Worm (Caenorhabditis elegans): ENCODE data around the gene ogt-1.

The ogt-1 gene

DNA sequence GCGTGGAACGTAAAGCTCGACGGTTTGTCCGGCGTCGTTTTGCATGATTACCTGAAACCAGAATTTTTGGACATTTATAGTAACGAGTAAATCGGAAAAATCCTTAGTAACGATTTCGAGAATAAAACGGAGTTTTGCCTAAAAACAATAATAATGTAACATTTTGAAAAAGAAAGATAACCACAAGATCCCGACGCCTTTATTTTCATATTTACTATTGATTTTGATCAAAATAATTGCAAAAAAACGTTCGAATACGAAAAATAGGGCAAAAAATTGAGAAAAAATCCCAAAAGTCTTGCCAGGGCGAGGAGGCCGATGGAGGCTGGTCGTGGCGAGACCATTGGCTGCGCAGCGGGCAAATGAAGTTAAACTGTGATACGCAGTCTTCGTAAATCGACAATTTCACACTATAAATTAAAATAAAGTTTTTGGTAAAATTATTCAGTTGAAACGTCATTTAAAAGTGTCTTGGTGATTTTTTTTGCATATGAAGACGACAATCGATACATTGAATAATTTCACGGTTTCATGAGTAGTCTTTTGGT lies 36.1 kb upstream of the ogt-1 start, which contains the start of gene rps-21 (continued):
- TF ChIP-seq nhr-28 (tag; optimal IDR thresholded peaks at IDR 0.05): peak; percentile 72
- no peak for TF ChIP-seq lin-39 (tag; optimal IDR thresholded peaks at IDR 0.05)
- peak; percentile 82 for TF ChIP-seq dve-1 (tag; optimal IDR thresholded peaks at IDR 0.05; ENCODE audit: insufficient read depth)
- peak; percentile 78 for TF ChIP-seq T20F7.1 (GFP tag; optimal IDR thresholded peaks at IDR 0.05)
- no peak for TF ChIP-seq ceh-82 (tag; optimal IDR thresholded peaks at IDR 0.05)
- TF ChIP-seq nhr-42 (GFP tag; IDR thresholded peaks at IDR 0.05): no peak
- TF ChIP-seq ctbp-1 (GFP tag; IDR thresholded peaks at IDR 0.05): no peak
- TF ChIP-seq nhr-111 (GFP tag; optimal IDR thresholded peaks at IDR 0.05): no peak
- no peak for TF ChIP-seq ceh-44 (GFP tag; IDR thresholded peaks at IDR 0.05)
- TF ChIP-seq hlh-11 (tag; optimal IDR thresholded peaks at IDR 0.05): peak; percentile 69
- TF ChIP-seq lin-38 (GFP tag; IDR thresholded peaks at IDR 0.05): peak; percentile 74
- no peak for TF ChIP-seq F10B5.3 (tag; optimal IDR thresholded peaks at IDR 0.05)
- TF ChIP-seq T26A8.4 (GFP tag; IDR thresholded peaks at IDR 0.05): peak; percentile 43; the same call in 1 of the 2 replicates
- TF ChIP-seq sdz-12 (GFP tag; optimal IDR thresholded peaks at IDR 0.05): no peak
- TF ChIP-seq attf-4 (tag; optimal IDR thresholded peaks at IDR 0.05): no peak
- no peak for TF ChIP-seq ztf-7 (tag; optimal IDR thresholded peaks at IDR 0.05)
- TF ChIP-seq mes-2 (tag; optimal IDR thresholded peaks at IDR 0.05; ENCODE audit: poor library complexity, severe bottlenecking): peak; percentile 92
- no peak for TF ChIP-seq ztf-11 (tag; optimal IDR thresholded peaks at IDR 0.05)
- TF ChIP-seq ama-1 (optimal IDR thresholded peaks at IDR 0.05): no peak
- peak; percentile 77 for TF ChIP-seq hlh-30 (tag; optimal IDR thresholded peaks at IDR 0.05; ENCODE audit: insufficient read depth)
- peak; percentile 15 for TF ChIP-seq nhr-102 (tag; optimal IDR thresholded peaks at IDR 0.05)
- TF ChIP-seq gei-8 (GFP tag; optimal IDR thresholded peaks at IDR 0.05): no peak
- TF ChIP-seq mdl-1 (tag; optimal IDR thresholded peaks at IDR 0.05): peak; percentile 4 to 28
- no peak for TF ChIP-seq egl-43 (GFP tag; IDR thresholded peaks at IDR 0.05)
- TF ChIP-seq hif-1 (tag; optimal IDR thresholded peaks at IDR 0.05): peak in 1 of 2 experiments; percentile 63
- TF ChIP-seq tag-97 (GFP tag; IDR thresholded peaks at IDR 0.05): no peak
- TF ChIP-seq snpc-1.2 (GFP tag; IDR thresholded peaks at IDR 0.05): no peak
- TF ChIP-seq aha-1 (tag): no peak
- TF ChIP-seq spr-1 (tag; optimal IDR thresholded peaks at IDR 0.05): no peak
- peak; percentile 21 for TF ChIP-seq pqm-1 (tag; optimal IDR thresholded peaks at IDR 0.05)
- peak; percentile 84 for TF ChIP-seq R02D3.7 (tag; optimal IDR thresholded peaks at IDR 0.05)
- no peak for TF ChIP-seq saeg-2 (GFP tag; IDR thresholded peaks at IDR 0.05)
- peak; percentile 49 for TF ChIP-seq nhr-25 (tag; optimal IDR thresholded peaks at IDR 0.05; ENCODE audit: borderline replicate concordance, insufficient read depth)
- TF ChIP-seq ZK337.2 (GFP tag; IDR thresholded peaks at IDR 0.05): no peak
- no peak for TF ChIP-seq Y5F2A.4 (GFP tag; optimal IDR thresholded peaks at IDR 0.05)
- TF ChIP-seq nhr-76 (tag; optimal IDR thresholded peaks at IDR 0.05): no peak
- TF ChIP-seq nhr-10 (tag; optimal IDR thresholded peaks at IDR 0.05): no peak
- no peak for TF ChIP-seq Y48G9A.11 (GFP tag; IDR thresholded peaks at IDR 0.05)
- no peak for TF ChIP-seq daf-19 (GFP tag; conservative IDR thresholded peaks at IDR 0.05)
- TF ChIP-seq Y105C5A.15 (GFP tag; IDR thresholded peaks at IDR 0.05): no peak
- TF ChIP-seq spr-3 (GFP tag; optimal IDR thresholded peaks at IDR 0.05): no peak
- TF ChIP-seq zip-2 (tag; optimal IDR thresholded peaks at IDR 0.05): no peak
- TF ChIP-seq cey-2 (tag; optimal IDR thresholded peaks at IDR 0.05; ENCODE audit: borderline replicate concordance, insufficient read depth): no peak
- TF ChIP-seq dmd-8 (GFP tag; IDR thresholded peaks at IDR 0.05): no peak
- no peak for TF ChIP-seq F26F4.8 (GFP tag; conservative IDR thresholded peaks at IDR 0.05)
- TF ChIP-seq mxl-2 (GFP tag; conservative IDR thresholded peaks at IDR 0.05): no peak
- TF ChIP-seq skn-1 (tag; optimal IDR thresholded peaks at IDR 0.05): no peak
- no peak for TF ChIP-seq php-3 (GFP tag; IDR thresholded peaks at IDR 0.05)
- no peak for TF ChIP-seq madf-5 (GFP tag; IDR thresholded peaks at IDR 0.05)
- peak; percentile 82 for TF ChIP-seq dpl-1 (GFP tag; optimal IDR thresholded peaks at IDR 0.05)
- peak; percentile 82 for TF ChIP-seq mep-1 (tag; optimal IDR thresholded peaks at IDR 0.05)
